Fruit fly (Drosophila melanogaster) whole organism, wandering third instar larva: ENCODE results near the gene CG11741.
A peak's percentile ranks its signal among the peaks of the same experiment; 100 is the strongest.

ENCODE experiments used
- CG32264 ChIP-seq: fragments of 200-800 bp; sonication (Bioruptor generic); optimal IDR thresholded peaks from 2 replicates; lab custom pipeline; 2016; ENCODE audit warnings: missing biosample characterization, missing genetic modification characterization
- CG9705 ChIP-seq: fragments of 200-800 bp; sonication (Bioruptor generic); optimal IDR thresholded peaks from 2 replicates; lab custom pipeline; 2018; ENCODE audit warnings: missing biosample characterization, mild to moderate bottlenecking, missing genetic modification characterization
- CrebA ChIP-seq: fragments of 200-800 bp; sonication (Bioruptor generic); optimal IDR thresholded peaks from 2 replicates; lab custom pipeline; 2016; ENCODE audit warnings: missing biosample characterization, mild to moderate bottlenecking, missing genetic modification characterization, borderline replicate concordance
- Dif ChIP-seq: fragments of 200-275, 200-300 bp; sonication (Bioruptor generic); optimal IDR thresholded peaks from 2 replicates; lab custom pipeline; 2018; ENCODE audit warnings: missing biosample characterization, missing genetic modification characterization; ENCODE audit not compliant: partially characterized antibody
- GATAd ChIP-seq: sonication (Bioruptor generic); optimal IDR thresholded peaks from 2 replicates; lab custom pipeline; 2016; ENCODE audit warnings: missing biosample characterization, missing genetic modification characterization
- HLH106 ChIP-seq: fragments of 200-800 bp; optimal IDR thresholded peaks from 3 replicates; lab custom pipeline; 2019; ENCODE audit warnings: missing biosample characterization, mild to moderate bottlenecking, missing genetic modification characterization, moderate library complexity
- Hnf4 ChIP-seq: fragments of 200-800 bp; sonication (Bioruptor generic); optimal IDR thresholded peaks from 2 replicates; lab custom pipeline; 2016; ENCODE audit warnings: missing biosample characterization, mild to moderate bottlenecking, missing genetic modification characterization
- Hr78 ChIP-seq: fragments of >200 bp; optimal IDR thresholded peaks from 2 replicates; lab custom pipeline; 2017; ENCODE audit warnings: missing biosample characterization, missing genetic modification characterization
- Hr83 ChIP-seq: fragments of 200-300 bp; sonication (Bioruptor generic); optimal IDR thresholded peaks from 2 replicates; lab custom pipeline; 2016; ENCODE audit warnings: missing biosample characterization, mild to moderate bottlenecking, missing genetic modification characterization, moderate library complexity; ENCODE audit not compliant: poor library complexity, severe bottlenecking
- Jra ChIP-seq: sonication (Bioruptor generic); optimal IDR thresholded peaks from 2 replicates; lab custom pipeline; 2016; ENCODE audit warnings: missing biosample characterization, missing genetic modification characterization
- N ChIP-seq: fragments of >200 bp; optimal IDR thresholded peaks from 2 replicates; lab custom pipeline; 2018; ENCODE audit warnings: missing biosample characterization, missing external identifiers, missing genetic modification characterization
- OdsH ChIP-seq: fragments of 200-800 bp; sonication (Bioruptor generic); optimal IDR thresholded peaks from 2 replicates; lab custom pipeline; 2016; ENCODE audit warnings: missing biosample characterization, mild to moderate bottlenecking, missing genetic modification characterization
- Rel ChIP-seq, 2 experiments: fragments of 200-800 bp; sonication (Bioruptor generic) in 1 of 2; optimal IDR thresholded peaks; 2 replicates in 1 of 2; 3 replicates in 1 of 2; lab custom pipeline; 2016 to 2019; ENCODE audit warnings: mild to moderate bottlenecking in 2 of 2, missing biosample characterization in 2 of 2, missing genetic modification characterization in 2 of 2, moderate library complexity in 1 of 2
- Sp1 ChIP-seq: fragments of 200-800 bp; sonication (Bioruptor generic); optimal IDR thresholded peaks from 3 replicates; lab custom pipeline; 2019; ENCODE audit warnings: missing biosample characterization, mild to moderate bottlenecking, missing genetic modification characterization, moderate library complexity
- Vsx2 ChIP-seq: fragments of 200-300, 225-300 bp; sonication (Bioruptor generic); optimal IDR thresholded peaks from 2 replicates; lab custom pipeline; 2018; ENCODE audit warnings: missing biosample characterization, missing genetic modification characterization; ENCODE audit not compliant: partially characterized antibody
- br ChIP-seq: fragments of 200-800 bp; sonication (Bioruptor generic); optimal IDR thresholded peaks from 2 replicates; lab custom pipeline; 2016; ENCODE audit warnings: missing biosample characterization, missing genetic modification characterization
- brk ChIP-seq: fragments of 200-800 bp; sonication (Bioruptor generic); optimal IDR thresholded peaks from 2 replicates; lab custom pipeline; 2016; ENCODE audit warnings: missing biosample characterization, mild to moderate bottlenecking, missing genetic modification characterization
- dl ChIP-seq, 2 experiments: fragments of 175-275, 200-275 bp in 1 of 2; fragments of 200-275 bp in 1 of 2; sonication (Bioruptor generic); optimal IDR thresholded peaks; lab custom pipeline; 2018; ENCODE audit warnings: mild to moderate bottlenecking in 2 of 2, missing biosample characterization in 2 of 2, missing genetic modification characterization in 2 of 2, moderate library complexity in 2 of 2; ENCODE audit not compliant: partially characterized antibody in 2 of 2, insufficient read depth in 1 of 2
- dmrt93B ChIP-seq: fragments of 200-800 bp; sonication (Bioruptor generic); optimal IDR thresholded peaks from 2 replicates; lab custom pipeline; 2018; ENCODE audit warnings: missing biosample characterization, mild to moderate bottlenecking, missing genetic modification characterization
- dsf ChIP-seq: sonication (Bioruptor generic); optimal IDR thresholded peaks from 2 replicates; lab custom pipeline; 2016; ENCODE audit warnings: missing biosample characterization, missing genetic modification characterization, borderline replicate concordance
- ey ChIP-seq: fragments of 200-800 bp; sonication (Bioruptor generic); optimal IDR thresholded peaks from 2 replicates; lab custom pipeline; 2016; ENCODE audit warnings: missing biosample characterization, missing genetic modification characterization
- fru ChIP-seq: fragments of 200-800 bp; sonication (Bioruptor generic); optimal IDR thresholded peaks from 3 replicates; lab custom pipeline; 2016; ENCODE audit warnings: missing biosample characterization, mild to moderate bottlenecking, missing genetic modification characterization
- h ChIP-seq: fragments of 200-800 bp; sonication (Bioruptor generic); optimal IDR thresholded peaks from 3 replicates; lab custom pipeline; 2016; ENCODE audit warnings: missing biosample characterization, mild to moderate bottlenecking, missing genetic modification characterization
- jim ChIP-seq: fragments of 175-275, 200-325 bp; sonication (Bioruptor generic); optimal IDR thresholded peaks from 2 replicates; lab custom pipeline; 2016; ENCODE audit warnings: missing biosample characterization, mild to moderate bottlenecking, missing genetic modification characterization
- pan ChIP-seq: fragments of >200 bp; optimal IDR thresholded peaks from 2 replicates; lab custom pipeline; 2017
- psq ChIP-seq: fragments of 200-800 bp; sonication (Bioruptor generic); optimal IDR thresholded peaks from 3 replicates; lab custom pipeline; 2017; ENCODE audit warnings: missing biosample characterization, mild to moderate bottlenecking, missing genetic modification characterization, moderate library complexity
- sage ChIP-seq: fragments of 200-800 bp; sonication (Bioruptor generic); optimal IDR thresholded peaks from 2 replicates; lab custom pipeline; 2016; ENCODE audit warnings: missing biosample characterization, mild to moderate bottlenecking, missing genetic modification characterization
- sv ChIP-seq: fragments of 200-800 bp; sonication (Bioruptor generic); optimal IDR thresholded peaks from 3 replicates; lab custom pipeline; 2016; ENCODE audit warnings: missing biosample characterization, missing genetic modification characterization
- tai ChIP-seq: sonication (Bioruptor generic); optimal IDR thresholded peaks from 2 replicates; lab custom pipeline; 2016; ENCODE audit warnings: missing biosample characterization, missing genetic modification characterization

The CG11741 gene

dm6 chr3R:8524277-8524676, 4.4 kb downstream of the CG11741 start (continued):
- TF ChIP-seq Hnf4 (GFP tag; lab: Kevin White, UChicago), result peak; percentile 38
- no peak for TF ChIP-seq sv (GFP tag; lab: Kevin White, UChicago)
- no peak for TF ChIP-seq CG32264 (GFP tag; lab: Kevin White, UChicago)
- TF ChIP-seq dsf, result no peak
- TF ChIP-seq dmrt93B (GFP tag; lab: Kevin White, UChicago), result no peak
- TF ChIP-seq GATAd, result no peak
- no peak for TF ChIP-seq HLH106 (tag; lab: Kevin White, UChicago)
- no peak for TF ChIP-seq Hr78
- TF ChIP-seq OdsH (GFP tag; lab: Kevin White, UChicago), result peak; percentile 42
- peak; percentile 39 for TF ChIP-seq Hr83 (GFP tag; lab: Kevin White, UChicago)
- no peak for TF ChIP-seq dl (GFP tag; optimal IDR thresholded peaks at IDR 0.05; lab: Kevin White, UChicago; ENCODE audit: insufficient read depth in 1 of 2, partially characterized antibody in 2 of 2)
- no peak for TF ChIP-seq sage (GFP tag; lab: Kevin White, UChicago)
- TF ChIP-seq br, result peak; percentile 39

dm6 chr3R:8523668-8524067, 5.0 kb downstream of the CG11741 start, which contains the start of gene CG31259:
Gene CG31259 (plus strand): TSS chr3R:8523944.
- TF ChIP-seq CrebA (no peak), Rel (GFP tag; optimal IDR thresholded peaks at IDR 0.05; lab: Kevin White, UChicago) (no peak), Rel (tag; optimal IDR thresholded peaks at IDR 0.05; lab: Kevin White, UChicago) (peak; percentile 9), CG9705 (GFP tag; lab: Kevin White, UChicago) (no peak), h (GFP tag; lab: Kevin White, UChicago) (peak; percentile 75), Sp1 (GFP tag; lab: Kevin White, UChicago) (no peak), Vsx2 (GFP tag; lab: Kevin White, UChicago) (no peak), dsf (no peak), fru (GFP tag; lab: Kevin White, UChicago) (no peak), brk (GFP tag; lab: Kevin White, UChicago) (no peak)

dm6 chr3R:8521499-8521898, 7.2 kb downstream of the CG11741 start, which contains the start of gene CG31454:
Gene CG31454 (plus strand): TSS chr3R:8521658.
- no peak for TF ChIP-seq ey (GFP tag; lab: Kevin White, UChicago)
- no peak for TF ChIP-seq Hr78
- no peak for TF ChIP-seq Sp1 (GFP tag; lab: Kevin White, UChicago)
- TF ChIP-seq GATAd, result no peak
- no peak for TF ChIP-seq Jra (GFP tag; lab: Kevin White, UChicago)
- TF ChIP-seq tai, result no peak
- TF ChIP-seq psq (GFP tag; lab: Kevin White, UChicago), result no peak

dm6 chr3R:8520809-8521208, 7.9 kb downstream of the CG11741 start:
- TF ChIP-seq ey (GFP tag; lab: Kevin White, UChicago) (no peak), N (GFP tag; lab: Kevin White, UChicago) (no peak), CrebA (no peak), Jra (GFP tag; lab: Kevin White, UChicago) (no peak), jim (GFP tag; lab: Kevin White, UChicago) (no peak), CG32264 (GFP tag; lab: Kevin White, UChicago) (no peak), Hnf4 (GFP tag; lab: Kevin White, UChicago) (no peak), CG9705 (GFP tag; lab: Kevin White, UChicago) (no peak), dmrt93B (GFP tag; lab: Kevin White, UChicago) (no peak)

dm6 chr3R:8519157-8519556, 9.5 kb downstream of the CG11741 start:
- TF ChIP-seq CG9705 (GFP tag; lab: Kevin White, UChicago), result no peak
- TF ChIP-seq Dif (GFP tag; lab: Kevin White, UChicago), result no peak
- TF ChIP-seq ey (GFP tag; lab: Kevin White, UChicago), result no peak
- no peak for TF ChIP-seq h (GFP tag; lab: Kevin White, UChicago)
- TF ChIP-seq dl (GFP tag; optimal IDR thresholded peaks at IDR 0.05; lab: Kevin White, UChicago; ENCODE audit: insufficient read depth in 1 of 2, partially characterized antibody in 2 of 2), result no peak
- TF ChIP-seq pan (lab: Kevin White, UChicago), result no peak
